Worm (Caenorhabditis elegans): ENCODE data around the gene fbxb-82.

DNA sequence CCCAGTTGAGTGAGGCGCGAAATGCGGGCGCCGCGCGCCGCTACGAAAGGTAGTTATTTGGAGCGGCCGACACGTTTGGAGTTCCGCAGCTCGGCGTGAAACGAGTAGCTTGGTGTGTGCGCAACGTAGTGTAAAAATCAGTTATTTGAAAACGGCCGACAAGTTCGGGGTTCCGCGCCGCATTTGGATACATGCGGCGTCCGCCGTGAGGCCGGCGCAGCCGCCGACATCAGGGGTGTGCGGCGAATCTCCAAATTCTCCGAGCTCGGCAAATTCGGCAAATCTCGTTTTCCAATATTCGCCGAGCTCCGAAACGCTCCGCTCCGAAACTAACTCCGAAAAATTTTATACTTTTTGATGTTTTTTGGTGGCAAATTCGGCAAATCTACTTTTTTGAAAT lies 15.0 kb upstream of the fbxb-82 start:
- no peak for TF ChIP-seq jun-1 (tag; optimal IDR thresholded peaks at IDR 0.05)
- TF ChIP-seq pha-4 (tag; optimal IDR thresholded peaks at IDR 0.05) = no peak
- TF ChIP-seq nhr-77 (tag; optimal IDR thresholded peaks at IDR 0.05) = no peak
- TF ChIP-seq elt-1 (tag; optimal IDR thresholded peaks at IDR 0.05) = no peak
- no peak for TF ChIP-seq nhr-237 (tag; optimal IDR thresholded peaks at IDR 0.05)
- TF ChIP-seq lin-15B (tag; optimal IDR thresholded peaks at IDR 0.05) = no peak
- TF ChIP-seq mdl-1 (tag; optimal IDR thresholded peaks at IDR 0.05) = no peak
